Worm (Caenorhabditis elegans) whole organism, L4 larva: ENCODE results near the gene R11G1.11.

ENCODE experiments used
- F49E8.2 ChIP-seq: sonication (generic microtip); optimal IDR thresholded peaks from 2 replicates; lab custom pipeline; 2016; ENCODE audit warnings: missing compliant biosample characterization, mild to moderate bottlenecking, missing genetic modification characterization, borderline replicate concordance
- T26A8.4 ChIP-seq: fragments of 200-800 bp; sonication (Bioruptor generic); IDR thresholded peaks from 2 replicates; pipeline ENCODE4 v1.3.6; 2022; ENCODE audit warnings: missing genetic modification characterization, missing compliant biosample characterization
- ZK546.5 ChIP-seq, 2 experiments: sonication (generic microtip); optimal IDR thresholded peaks; 2 replicates each; lab custom pipeline; 2017; ENCODE audit warnings: missing biosample characterization in 2 of 2, missing genetic modification characterization in 2 of 2
- daf-8 ChIP-seq: fragments of 200-800 bp; sonication (Bioruptor generic); IDR thresholded peaks from 2 replicates; pipeline ENCODE4 v1.3.6; 2022; ENCODE audit warnings: missing genetic modification characterization, missing compliant biosample characterization
- fkh-10 ChIP-seq: fragments of 150-350 bp; optimal IDR thresholded peaks from 2 replicates; lab custom pipeline; 2014; ENCODE audit warnings: missing biosample characterization, missing genetic modification reagents, missing genetic modification characterization
- jun-1 ChIP-seq: fragments of 150-350 bp; optimal IDR thresholded peaks from 2 replicates; lab custom pipeline; 2014; ENCODE audit warnings: missing biosample characterization, missing genetic modification reagents, missing genetic modification characterization
- lin-1 ChIP-seq: fragments of 200-800 bp; sonication (Bioruptor generic); IDR thresholded peaks from 2 replicates; pipeline ENCODE4 v1.3.6; 2022; ENCODE audit warnings: missing genetic modification reagents, missing genetic modification characterization, missing compliant biosample characterization
- lin-13 ChIP-seq: fragments of 150-350 bp; optimal IDR thresholded peaks from 2 replicates; lab custom pipeline; 2014; ENCODE audit warnings: missing biosample characterization, missing genetic modification reagents, missing genetic modification characterization
- nhr-10 ChIP-seq: fragments of 150-350 bp; optimal IDR thresholded peaks from 2 replicates; lab custom pipeline; 2014; ENCODE audit warnings: missing biosample characterization, missing genetic modification characterization
- nhr-28 ChIP-seq: fragments of 150-350 bp; optimal IDR thresholded peaks from 2 replicates; lab custom pipeline; 2014; ENCODE audit warnings: missing biosample characterization, missing genetic modification characterization
- unc-62 ChIP-seq, 3 experiments: fragments of 150-350 bp in 1 of 3; sonication (generic microtip); optimal IDR thresholded peaks in 2 of 3; peaks in 1 of 3; 1 replicate in 1 of 3; 2 replicates in 2 of 3; lab custom pipeline; 2014 to 2017; ENCODE audit warnings: missing biosample characterization in 3 of 3, missing genetic modification characterization in 3 of 3, missing genetic modification reagents in 3 of 3, missing genotype in 1 of 3

DNA sequence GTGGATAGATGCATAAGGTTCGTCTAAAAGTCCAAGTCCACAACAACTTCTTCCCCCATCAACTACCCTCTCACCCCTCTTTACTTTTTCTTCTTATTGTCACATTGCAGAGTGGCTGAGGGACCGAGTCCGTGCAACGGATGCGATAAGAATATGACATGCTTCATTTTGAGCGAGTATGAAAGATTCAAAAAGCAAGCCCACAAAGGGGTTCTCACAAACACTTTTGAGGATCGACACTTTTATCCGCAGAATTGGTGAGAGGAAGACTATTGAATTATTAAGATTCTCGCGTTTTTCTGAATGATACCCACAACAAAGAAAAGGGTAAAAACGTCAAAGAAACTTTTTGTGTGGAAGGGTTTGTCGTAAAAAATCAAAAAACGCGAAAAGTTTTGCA, 29.1 kb upstream of the R11G1.11 start:
- TF ChIP-seq daf-8 (no peak), T26A8.4 (GFP tag; lab: Robert Waterston, UW) (no peak), nhr-10 (tag; lab: Kevin White, UChicago) (no peak), lin-13 (GFP tag; lab: Kevin White, UChicago) (no peak), lin-1 (GFP tag; lab: Robert Waterston, UW) (no peak), jun-1 (tag; lab: Kevin White, UChicago) (no peak), F49E8.2 (tag; lab: Kevin White, UChicago) (no peak), unc-62 (GFP tag; optimal IDR thresholded peaks at IDR 0.05 in 1 of 2; lab: Kevin White, UChicago) (peak in 1 of 2 experiments; percentile 54), unc-62 (tag; optimal IDR thresholded peaks at IDR 0.05; lab: Kevin White, UChicago) (no peak), nhr-28 (tag; lab: Kevin White, UChicago) (no peak), fkh-10 (GFP tag; lab: Kevin White, UChicago) (no peak), ZK546.5 (tag; optimal IDR thresholded peaks at IDR 0.05; lab: Kevin White, UChicago) (no peak)
